Fruit fly (Drosophila melanogaster) whole organism, adult: ENCODE results near the gene ppk5.

Experiments
- CG14711 ChIP-seq: fragments of 200-800 bp; sonication (Bioruptor generic); optimal IDR thresholded peaks from 2 replicates; lab custom pipeline; 2018; ENCODE audit warnings: missing biosample characterization, mild to moderate bottlenecking, missing genetic modification characterization, moderate library complexity
- CG33017 ChIP-seq: fragments of 200-800 bp; sonication (Bioruptor generic); optimal IDR thresholded peaks from 2 replicates; lab custom pipeline; 2018; ENCODE audit warnings: missing biosample characterization, mild to moderate bottlenecking, missing genetic modification characterization, moderate library complexity
- tj ChIP-seq: fragments of 200-800 bp; sonication (Bioruptor generic); optimal IDR thresholded peaks from 3 replicates; lab custom pipeline; 2017; ENCODE audit warnings: missing biosample characterization, mild to moderate bottlenecking, missing genetic modification characterization, moderate library complexity

DNA sequence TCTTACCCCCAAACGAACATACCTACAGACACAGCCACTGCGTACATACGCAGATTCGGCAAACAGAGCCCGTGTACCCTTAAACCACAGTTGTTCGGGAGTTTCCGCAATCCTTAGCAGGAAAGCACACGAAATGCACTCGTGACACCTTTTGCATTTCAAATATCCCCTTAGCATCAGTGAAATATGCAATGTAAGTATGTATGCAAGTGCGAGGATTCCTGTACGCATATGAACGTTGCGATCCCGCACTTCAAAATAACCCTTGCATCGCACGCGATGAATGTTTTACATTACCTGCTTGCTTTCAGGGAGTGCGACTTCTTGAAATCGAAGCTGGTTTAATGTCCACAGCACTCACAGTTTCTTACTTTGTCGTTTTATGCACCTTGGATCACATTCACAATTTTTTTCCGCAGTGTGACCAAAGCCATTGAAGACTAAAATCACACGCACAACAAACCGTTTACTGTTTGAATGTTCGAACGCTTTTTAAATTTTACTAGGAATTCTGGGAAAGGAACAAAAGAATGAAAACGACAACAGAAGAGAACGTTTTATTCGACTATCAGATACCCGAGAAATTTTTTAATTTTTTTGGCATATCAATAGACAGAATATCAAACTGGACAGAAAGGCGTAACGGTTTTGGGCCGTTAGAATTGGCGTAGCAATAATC lies 1.1 kb upstream of the ppk5 start, which contains the start of gene Mkrn1:
- TF ChIP-seq CG14711 (tag; lab: Kevin White, UChicago) (no peak), CG33017 (tag; lab: Kevin White, UChicago) (no peak), tj (no peak)
